Fruit fly (Drosophila melanogaster): Measurements from ENCODE around the gene CG17105.

DNA sequence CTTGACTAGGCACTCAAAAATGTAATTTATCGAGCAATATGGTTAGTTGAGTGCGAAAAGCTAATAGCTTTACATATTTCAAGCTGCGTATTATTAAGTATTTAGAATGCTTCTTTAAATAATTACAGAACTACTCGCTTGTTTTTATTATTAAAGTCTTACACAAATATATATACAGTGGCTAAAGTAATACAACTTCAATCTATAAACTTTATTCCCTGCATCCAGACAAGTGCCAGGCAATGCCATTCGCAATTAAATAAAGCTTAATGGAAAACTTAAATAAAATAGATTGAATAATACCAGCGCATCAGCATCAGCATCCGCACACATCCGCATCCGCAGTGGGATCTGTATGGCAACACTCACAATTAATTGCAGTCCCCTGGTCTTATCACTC is 25.4 kb downstream of the CG17105 start:
- no peak for TF ChIP-seq EcR (GFP tag; optimal IDR thresholded peaks at IDR 0.05)
- TF ChIP-seq psq (optimal IDR thresholded peaks at IDR 0.05), result no peak
- TF ChIP-seq usp (GFP tag; optimal IDR thresholded peaks at IDR 0.05), result no peak
- no peak for TF ChIP-seq pan (optimal IDR thresholded peaks at IDR 0.05)
- TF ChIP-seq CG8478 (optimal IDR thresholded peaks at IDR 0.05), result no peak
